Worm (Caenorhabditis elegans): ENCODE data around the gene T22F3.7.
"Not testable (repeated sequence)": the region's sequence is repeated elsewhere in the genome, so short reads cannot be mapped to it uniquely, and the experiment has no call there.

DNA sequence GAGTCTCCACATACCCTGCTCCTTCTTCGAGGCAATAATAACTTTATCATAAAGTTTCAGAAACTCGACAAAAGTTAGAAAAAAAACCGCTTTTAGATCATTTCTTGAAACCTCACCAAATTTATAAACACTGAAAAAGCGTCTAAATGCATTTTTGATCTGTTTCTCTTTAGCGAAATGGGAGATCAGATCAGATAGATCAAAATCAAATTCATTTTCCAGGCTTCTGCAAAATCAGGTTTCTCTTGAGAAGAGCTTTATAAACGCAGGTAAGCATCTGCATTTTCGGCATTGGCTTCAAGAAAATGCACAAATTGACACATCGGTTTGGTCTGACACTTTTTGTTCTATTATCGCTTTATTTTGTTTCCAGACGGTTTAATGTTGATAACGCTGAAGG lies 28.1 kb downstream of the T22F3.7 start, which contains the start of gene F40C5.1:
- TF ChIP-seq ceh-13 (GFP tag; optimal IDR thresholded peaks at IDR 0.05); ama-1 (optimal IDR thresholded peaks at IDR 0.05); aly-1 (tag; optimal IDR thresholded peaks at IDR 0.05); sea-1 (GFP tag; conservative IDR thresholded peaks at IDR 0.05): not testable (repeated sequence)
